Worm (Caenorhabditis elegans) whole organism, young adult: Measurements from ENCODE around the gene ZK105.3.

Experiments used
- B0019.2 ChIP-seq: fragments of 200-800 bp; sonication (Bioruptor generic); conservative IDR thresholded peaks from 2 replicates; pipeline ENCODE4 v1.3.6; 2022; ENCODE audit warnings: missing genetic modification reagents, missing genetic modification characterization, missing compliant biosample characterization
- F23B12.7 ChIP-seq: sonication (generic microtip); optimal IDR thresholded peaks from 2 replicates; lab custom pipeline; 2017; ENCODE audit warnings: missing genetic modification characterization, mild to moderate bottlenecking, missing compliant biosample characterization, antibody characterized with exemption, moderate library complexity; ENCODE audit not compliant: insufficient read depth
- F37B4.10 ChIP-seq: fragments of 200-800 bp; sonication (Bioruptor generic); IDR thresholded peaks from 2 replicates; pipeline ENCODE4 v1.3.6; 2022; ENCODE audit warnings: missing genetic modification characterization, missing compliant biosample characterization
- F49E8.2 ChIP-seq: sonication (generic microtip); optimal IDR thresholded peaks from 3 replicates; lab custom pipeline; 2017; ENCODE audit warnings: missing genetic modification characterization, mild to moderate bottlenecking, missing compliant biosample characterization, antibody characterized with exemption, moderate library complexity; ENCODE audit not compliant: insufficient read depth
- K11D2.4 ChIP-seq: fragments of 200-800 bp; sonication (Bioruptor generic); IDR thresholded peaks from 2 replicates; pipeline ENCODE4 v1.3.6; 2022; ENCODE audit warnings: missing genetic modification reagents, missing genetic modification characterization, missing compliant biosample characterization
- K12H6.12 ChIP-seq: fragments of 200-800 bp; sonication (Bioruptor generic); optimal IDR thresholded peaks from 2 replicates; lab custom pipeline; 2018; ENCODE audit warnings: mild to moderate bottlenecking, missing genetic modification characterization, missing compliant biosample characterization
- T26A5.8 ChIP-seq: sonication (generic microtip); optimal IDR thresholded peaks from 2 replicates; lab custom pipeline; 2016; ENCODE audit warnings: missing genetic modification characterization, missing compliant biosample characterization
- Y79H2A.3 ChIP-seq: fragments of 200-800 bp; sonication (Bioruptor generic); conservative IDR thresholded peaks from 2 replicates; pipeline ENCODE4 v1.3.6; 2022; ENCODE audit warnings: missing genetic modification reagents, missing genetic modification characterization, missing compliant biosample characterization
- Y95B8A.8 ChIP-seq: fragments of 200-800 bp; sonication (Bioruptor generic); IDR thresholded peaks from 2 replicates; pipeline ENCODE4 v1.3.6; 2022; ENCODE audit warnings: missing genetic modification reagents, missing genetic modification characterization, missing compliant biosample characterization
- attf-6 ChIP-seq: fragments of 200-800 bp; sonication (Bioruptor generic); IDR thresholded peaks from 2 replicates; pipeline ENCODE4 v1.3.6; 2022; ENCODE audit warnings: missing genetic modification reagents, missing genetic modification characterization, missing compliant biosample characterization
- bed-2 ChIP-seq: fragments of 200-800 bp; sonication (Bioruptor generic); IDR thresholded peaks from 2 replicates; pipeline ENCODE4 v1.3.6; 2022; ENCODE audit warnings: missing genetic modification reagents, missing genetic modification characterization, missing compliant biosample characterization
- ceh-27 ChIP-seq: fragments of 200-800 bp; sonication (Bioruptor generic); optimal IDR thresholded peaks from 2 replicates; lab custom pipeline; 2018; ENCODE audit warnings: mild to moderate bottlenecking, missing genetic modification characterization, moderate library complexity, missing compliant biosample characterization
- ceh-91 ChIP-seq: fragments of 200-800 bp; sonication (Bioruptor generic); IDR thresholded peaks from 2 replicates; pipeline ENCODE4 v1.3.6; 2022; ENCODE audit warnings: missing genetic modification reagents, missing genetic modification characterization, missing compliant biosample characterization
- chd-7 ChIP-seq: sonication (generic microtip); optimal IDR thresholded peaks from 2 replicates; lab custom pipeline; 2016; ENCODE audit warnings: mild to moderate bottlenecking, missing genetic modification characterization, moderate library complexity, missing compliant biosample characterization
- die-1 ChIP-seq: sonication (generic microtip); optimal IDR thresholded peaks from 2 replicates; lab custom pipeline; 2016; ENCODE audit warnings: missing genotype, mild to moderate bottlenecking, missing genetic modification characterization, missing compliant biosample characterization
- dox-1 ChIP-seq: fragments of 200-800 bp; sonication (Bioruptor generic); IDR thresholded peaks from 2 replicates; pipeline ENCODE4 v1.3.6; 2022; ENCODE audit warnings: missing genetic modification reagents, missing genetic modification characterization, missing compliant biosample characterization
- dpl-1 ChIP-seq: fragments of 150-350 bp; optimal IDR thresholded peaks from 2 replicates; lab custom pipeline; 2014; ENCODE audit warnings: missing biosample characterization, missing genetic modification reagents, missing genetic modification characterization
- egrh-3 ChIP-seq: fragments of 200-800 bp; sonication (Bioruptor generic); IDR thresholded peaks from 2 replicates; pipeline ENCODE4 v1.3.6; 2022; ENCODE audit warnings: missing genetic modification reagents, missing genetic modification characterization, missing compliant biosample characterization
- gei-17 ChIP-seq: fragments of 200-800 bp; sonication (Bioruptor generic); optimal IDR thresholded peaks from 2 replicates; lab custom pipeline; 2018; ENCODE audit warnings: mild to moderate bottlenecking, missing genetic modification characterization, missing compliant biosample characterization
- hmg-1.2 ChIP-seq: fragments of 200-800 bp; sonication (Bioruptor generic); IDR thresholded peaks from 2 replicates; pipeline ENCODE4 v1.3.6; 2022; ENCODE audit warnings: missing genetic modification reagents, missing genetic modification characterization, missing compliant biosample characterization
- let-607 ChIP-seq, 2 experiments: fragments of 200-800 bp in 1 of 2; sonication (Bioruptor generic) in 1 of 2; sonication (generic microtip) in 1 of 2; optimal IDR thresholded peaks; 2 replicates each; lab custom pipeline; 2016 to 2018; ENCODE audit warnings: mild to moderate bottlenecking in 2 of 2, missing compliant biosample characterization in 2 of 2, missing genetic modification characterization in 2 of 2, moderate library complexity in 2 of 2, missing genotype in 1 of 2
- lin-26 ChIP-seq: fragments of 200-800 bp; sonication (Bioruptor generic); IDR thresholded peaks from 2 replicates; pipeline ENCODE4 v1.3.6; 2022; ENCODE audit warnings: missing genetic modification reagents, missing genetic modification characterization, missing compliant biosample characterization
- lsl-1 ChIP-seq: fragments of 200-800 bp; sonication (Bioruptor generic); optimal IDR thresholded peaks from 2 replicates; lab custom pipeline; 2018; ENCODE audit warnings: mild to moderate bottlenecking, missing genetic modification characterization, moderate library complexity, missing compliant biosample characterization
- madf-6 ChIP-seq: fragments of 200-800 bp; sonication (Bioruptor generic); IDR thresholded peaks from 2 replicates; pipeline ENCODE4 v1.3.6; 2022; ENCODE audit warnings: missing genetic modification reagents, missing genetic modification characterization, missing compliant biosample characterization
- mcd-1 ChIP-seq: fragments of 200-800 bp; sonication (Bioruptor generic); IDR thresholded peaks from 2 replicates; pipeline ENCODE4 v1.3.6; 2022; ENCODE audit warnings: missing genetic modification reagents, missing genetic modification characterization, missing compliant biosample characterization
- mxl-1 ChIP-seq: sonication (generic microtip); optimal IDR thresholded peaks from 2 replicates; lab custom pipeline; 2016; ENCODE audit warnings: missing genetic modification characterization, missing compliant biosample characterization
- nhr-90 ChIP-seq: sonication (generic microtip); optimal IDR thresholded peaks from 2 replicates; lab custom pipeline; 2016; ENCODE audit warnings: missing genotype, mild to moderate bottlenecking, missing genetic modification characterization, missing compliant biosample characterization
- pbrm-1 ChIP-seq: fragments of 200-800 bp; sonication (Bioruptor generic); IDR thresholded peaks from 2 replicates; pipeline ENCODE4 v1.3.6; 2022; ENCODE audit warnings: missing genetic modification reagents, missing genetic modification characterization, missing compliant biosample characterization
- pha-4 ChIP-seq: fragments of 150-350 bp; sonication (generic microtip); optimal IDR thresholded peaks from 2 replicates; lab custom pipeline; 2014; ENCODE audit warnings: missing biosample characterization, missing genetic modification reagents, missing genetic modification characterization
- rec-8 ChIP-seq, 2 experiments: sonication (generic microtip); optimal IDR thresholded peaks; 2 replicates each; lab custom pipeline; 2016; ENCODE audit warnings: mild to moderate bottlenecking in 2 of 2, missing genetic modification characterization in 2 of 2, missing genetic modification reagents in 2 of 2, missing genotype in 2 of 2, missing biosample characterization in 1 of 2, missing compliant biosample characterization in 1 of 2, moderate library complexity in 1 of 2
- repo-1 ChIP-seq: sonication (generic microtip); optimal IDR thresholded peaks from 2 replicates; lab custom pipeline; 2017; ENCODE audit warnings: mild to moderate bottlenecking, missing genetic modification characterization, missing compliant biosample characterization
- snpc-3.4 ChIP-seq: sonication (generic microtip); optimal IDR thresholded peaks from 2 replicates; lab custom pipeline; 2017; ENCODE audit warnings: missing genetic modification characterization, mild to moderate bottlenecking, missing compliant biosample characterization, antibody characterized with exemption, moderate library complexity, missing genotype, missing genetic modification reagents
- snpc-4 ChIP-seq, 5 experiments: fragments of 150-350 bp in 1 of 5; sonication (generic microtip) in 4 of 5; optimal IDR thresholded peaks; 2 replicates each; lab custom pipeline; 2014 to 2018; ENCODE audit warnings: missing genetic modification characterization in 5 of 5, missing biosample characterization in 3 of 5, antibody characterized with exemption in 2 of 5, mild to moderate bottlenecking in 2 of 5, missing compliant biosample characterization in 2 of 5, missing genotype in 2 of 5, moderate library complexity in 2 of 5, missing genetic modification reagents in 1 of 5
- somi-1 ChIP-seq: fragments of 200-800 bp; sonication (Bioruptor generic); optimal IDR thresholded peaks from 2 replicates; lab custom pipeline; 2018; ENCODE audit warnings: mild to moderate bottlenecking, missing genetic modification characterization, missing compliant biosample characterization
- tbx-9 ChIP-seq: sonication (generic microtip); optimal IDR thresholded peaks from 2 replicates; lab custom pipeline; 2016; ENCODE audit warnings: borderline replicate concordance, missing genetic modification characterization, inconsistent platforms, missing compliant biosample characterization
- tlf-1 ChIP-seq: fragments of 200-800 bp; sonication (Bioruptor generic); optimal IDR thresholded peaks from 2 replicates; lab custom pipeline; 2018; ENCODE audit warnings: mild to moderate bottlenecking, missing genetic modification characterization, missing compliant biosample characterization
- ztf-18 ChIP-seq: sonication (generic microtip); optimal IDR thresholded peaks from 2 replicates; lab custom pipeline; 2016; ENCODE audit warnings: missing genotype, mild to moderate bottlenecking, missing genetic modification characterization, missing compliant biosample characterization
- ztf-25 ChIP-seq: fragments of 200-800 bp; sonication (Bioruptor generic); IDR thresholded peaks from 2 replicates; pipeline ENCODE4 v1.3.6; 2022; ENCODE audit warnings: missing genetic modification reagents, missing genetic modification characterization, missing compliant biosample characterization
- ztf-26 ChIP-seq: sonication (generic microtip); optimal IDR thresholded peaks from 2 replicates; lab custom pipeline; 2017; ENCODE audit warnings: missing genetic modification characterization, missing compliant biosample characterization
- ztf-28 ChIP-seq: fragments of 200-800 bp; sonication (Bioruptor generic); IDR thresholded peaks from 2 replicates; pipeline ENCODE4 v1.3.6; 2022; ENCODE audit warnings: missing genetic modification reagents, missing genetic modification characterization, missing compliant biosample characterization
- ztf-3 ChIP-seq: fragments of 200-800 bp; sonication (Bioruptor generic); optimal IDR thresholded peaks from 2 replicates; lab custom pipeline; 2018; ENCODE audit warnings: mild to moderate bottlenecking, missing genetic modification characterization, missing compliant biosample characterization

Gene ZK105.3

DNA sequence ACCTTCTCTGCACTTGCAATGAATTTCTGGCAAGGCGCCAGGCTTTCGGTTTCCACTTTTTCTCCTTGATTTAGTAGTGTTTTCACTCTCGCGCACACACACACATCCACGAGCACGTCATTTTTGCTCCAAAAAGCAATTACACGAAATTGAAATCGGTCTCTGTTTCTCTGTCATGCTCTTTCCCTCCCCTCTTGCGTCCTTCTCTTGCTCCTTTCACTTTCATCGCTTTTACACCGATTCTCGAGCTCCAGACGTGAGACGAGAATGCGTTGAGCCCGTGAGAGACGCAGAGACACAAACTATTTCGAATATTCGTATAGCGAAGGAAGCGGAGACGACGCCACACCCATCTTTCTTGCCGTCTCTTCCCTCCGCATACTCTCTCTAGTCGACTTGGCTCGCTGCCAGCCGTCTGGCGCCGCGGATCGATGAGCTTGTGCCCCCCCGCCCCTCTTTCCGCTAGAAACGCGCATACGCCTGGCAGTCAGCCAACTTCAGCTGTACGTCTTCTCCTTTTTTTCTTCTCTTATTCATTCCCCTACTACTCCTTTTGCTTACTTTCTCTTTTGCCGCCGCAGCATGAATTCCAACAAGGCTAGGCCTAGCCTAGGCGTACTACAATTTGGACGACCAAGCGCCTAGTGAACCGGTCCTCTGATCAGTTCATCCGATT, 31.2 kb downstream of the ZK105.3 start (continued):
- TF ChIP-seq tbx-9 (no peak), ceh-27 (peak; percentile 48), die-1 (tag; lab: Kevin White, UChicago) (peak; percentile 24), dpl-1 (no peak), repo-1 (tag; lab: Kevin White, UChicago) (no peak), ztf-3 (GFP tag; lab: Kevin White, UChicago) (peak; percentile 24), lin-26 (GFP tag; lab: Robert Waterston, UW) (no peak), F37B4.10 (GFP tag; lab: Robert Waterston, UW) (no peak), somi-1 (GFP tag; lab: Kevin White, UChicago) (peak; percentile 46), ztf-26 (no peak), pha-4 (tag; lab: Kevin White, UChicago) (no peak), pbrm-1 (0 out of 2 replicates have a peak, but pooled peaks have one; percentile 25), bed-2 (GFP tag; lab: Robert Waterston, UW) (no peak), T26A5.8 (tag; lab: Kevin White, UChicago) (no peak), madf-6 (GFP tag; lab: Robert Waterston, UW) (no peak), K12H6.12 (tag; lab: Kevin White, UChicago) (peak; percentile 94), mcd-1 (GFP tag; lab: Robert Waterston, UW) (peak; percentile 67), gei-17 (GFP tag; lab: Kevin White, UChicago) (no peak), F23B12.7 (tag; lab: Kevin White, UChicago) (no peak), dox-1 (GFP tag; lab: Robert Waterston, UW) (peak; percentile 43; the same call in 1 of the 2 replicates), let-607 (tag; optimal IDR thresholded peaks at IDR 0.05; lab: Kevin White, UChicago) (peak; percentile 2 to 23), snpc-4 (GFP tag; optimal IDR thresholded peaks at IDR 0.05; lab: Kevin White, UChicago) (no peak), snpc-4 (tag; optimal IDR thresholded peaks at IDR 0.05; lab: Kevin White, UChicago) (peak in 2 of 4 experiments; percentile 22 to 54), hmg-1.2 (GFP tag; lab: Robert Waterston, UW) (peak; percentile 84), Y79H2A.3 (GFP tag; lab: Robert Waterston, UW) (no peak), chd-7 (tag; lab: Kevin White, UChicago) (peak; percentile 39), ztf-18 (tag; lab: Kevin White, UChicago) (no peak), K11D2.4 (GFP tag; lab: Robert Waterston, UW) (0 out of 2 replicates have a peak, but pooled peaks have one; percentile 46), nhr-90 (no peak), Y95B8A.8 (no peak), egrh-3 (GFP tag; lab: Robert Waterston, UW) (peak; percentile 78; the same call in 1 of the 2 replicates), mxl-1 (tag; lab: Kevin White, UChicago) (no peak), tlf-1 (GFP tag; lab: Kevin White, UChicago) (no peak)

DNA sequence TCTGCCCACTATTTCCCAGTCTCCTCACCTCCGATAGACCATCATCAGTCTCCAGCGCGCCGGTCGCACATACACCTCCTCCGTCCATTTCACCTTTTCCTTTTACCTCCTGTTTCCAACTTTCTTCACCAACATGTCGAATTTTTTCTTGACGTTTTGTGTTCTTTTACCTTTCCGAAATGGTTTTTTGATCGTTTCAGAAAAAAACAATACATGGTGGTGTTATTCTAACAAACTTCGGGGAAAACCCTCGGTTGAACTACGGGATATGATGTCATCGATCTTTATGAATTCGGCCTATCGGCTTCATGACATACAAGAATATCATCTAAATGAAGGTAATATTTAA, 31.7 kb downstream of the ZK105.3 start, which contains the start of gene Y97E10C.1:
Gene Y97E10C.1, plus strand, starts transcription at position 201 of the 349 bp plus-strand sequence.
- TF ChIP-seq F49E8.2 (tag; lab: Kevin White, UChicago) = no peak
- no peak for TF ChIP-seq ztf-3 (GFP tag; lab: Kevin White, UChicago)
- TF ChIP-seq chd-7 (tag; lab: Kevin White, UChicago) = no peak
- no peak for TF ChIP-seq lin-26 (GFP tag; lab: Robert Waterston, UW)
- TF ChIP-seq ceh-91 (GFP tag; lab: Robert Waterston, UW) = no peak
- no peak for TF ChIP-seq ztf-28 (GFP tag; lab: Robert Waterston, UW)
- TF ChIP-seq lsl-1 (GFP tag; lab: Kevin White, UChicago) = no peak
- TF ChIP-seq snpc-3.4 (tag; lab: Kevin White, UChicago) = no peak
- no peak for TF ChIP-seq K11D2.4 (GFP tag; lab: Robert Waterston, UW)
- TF ChIP-seq attf-6 (GFP tag; lab: Robert Waterston, UW) = no peak
- TF ChIP-seq rec-8 (tag; optimal IDR thresholded peaks at IDR 0.05; lab: Kevin White, UChicago) = no peak
- TF ChIP-seq B0019.2 (GFP tag; lab: Robert Waterston, UW) = no peak
- no peak for TF ChIP-seq ztf-25 (GFP tag; lab: Robert Waterston, UW)
